Worm (Caenorhabditis elegans) whole organism, late embryonic: ENCODE data around the gene F35G12.5.
A peak's percentile ranks its signal among the peaks of the same experiment; 100 is the strongest.

Source experiments
- C38D4.7 ChIP-seq: fragments of 200-800 bp; sonication (Bioruptor generic); optimal IDR thresholded peaks from 2 replicates; lab custom pipeline; 2018; ENCODE audit warnings: mild to moderate bottlenecking, missing genetic modification characterization, moderate library complexity, missing compliant biosample characterization
- F13H6.1 ChIP-seq: sonication (generic microtip); optimal IDR thresholded peaks from 2 replicates; lab custom pipeline; 2016; ENCODE audit warnings: missing genetic modification characterization, missing compliant biosample characterization
- K02D7.2 ChIP-seq: sonication (generic microtip); optimal IDR thresholded peaks from 2 replicates; lab custom pipeline; 2017; ENCODE audit warnings: mild to moderate bottlenecking, missing genetic modification characterization, missing compliant biosample characterization
- Y22D7AL.16 ChIP-seq: sonication (generic microtip); optimal IDR thresholded peaks from 2 replicates; lab custom pipeline; 2016; ENCODE audit warnings: missing genetic modification characterization, missing compliant biosample characterization
- ahr-1 ChIP-seq: sonication (generic microtip); optimal IDR thresholded peaks from 2 replicates; lab custom pipeline; 2016; ENCODE audit warnings: missing genetic modification characterization, missing compliant biosample characterization
- ceh-19 ChIP-seq: fragments of 200-800 bp; sonication (Bioruptor generic); optimal IDR thresholded peaks from 2 replicates; lab custom pipeline; 2018; ENCODE audit warnings: mild to moderate bottlenecking, missing genetic modification characterization, missing compliant biosample characterization
- ceh-22 ChIP-seq: sonication (generic microtip); optimal IDR thresholded peaks from 2 replicates; lab custom pipeline; 2017; ENCODE audit warnings: missing biosample characterization, missing genetic modification characterization
- ceh-24 ChIP-seq: sonication (generic microtip); optimal IDR thresholded peaks from 2 replicates; lab custom pipeline; 2016; ENCODE audit warnings: mild to moderate bottlenecking, missing genetic modification characterization, missing compliant biosample characterization
- ceh-30 ChIP-seq: fragments of 150-350 bp; optimal IDR thresholded peaks from 2 replicates; lab custom pipeline; 2014; ENCODE audit warnings: missing biosample characterization, missing genetic modification characterization
- ceh-31 ChIP-seq: sonication (generic microtip); optimal IDR thresholded peaks from 2 replicates; lab custom pipeline; 2016; ENCODE audit warnings: missing genetic modification characterization, missing compliant biosample characterization
- ceh-48 ChIP-seq: sonication (generic microtip); optimal IDR thresholded peaks from 2 replicates; lab custom pipeline; 2016; ENCODE audit warnings: missing genetic modification characterization, inconsistent platforms, missing compliant biosample characterization
- ceh-6 ChIP-seq: fragments of 200-800 bp; sonication (Bioruptor generic); optimal IDR thresholded peaks from 2 replicates; lab custom pipeline; 2018; ENCODE audit warnings: mild to moderate bottlenecking, missing genetic modification characterization, missing compliant biosample characterization
- ceh-9 ChIP-seq: sonication (generic microtip); optimal IDR thresholded peaks from 2 replicates; lab custom pipeline; 2016; ENCODE audit warnings: mild to moderate bottlenecking, missing genetic modification characterization, inconsistent platforms, missing compliant biosample characterization
- che-1 ChIP-seq: sonication (generic microtip); optimal IDR thresholded peaks from 2 replicates; lab custom pipeline; 2016; ENCODE audit warnings: mild to moderate bottlenecking, missing genetic modification characterization, missing compliant biosample characterization
- gmeb-2 ChIP-seq: sonication (generic microtip); optimal IDR thresholded peaks from 2 replicates; lab custom pipeline; 2016; ENCODE audit warnings: missing genetic modification characterization, inconsistent platforms, missing compliant biosample characterization
- hlh-6 ChIP-seq: sonication (generic microtip); optimal IDR thresholded peaks from 2 replicates; lab custom pipeline; 2016; ENCODE audit warnings: missing genotype, missing genetic modification characterization, missing compliant biosample characterization
- hlh-8 ChIP-seq: sonication (generic microtip); optimal IDR thresholded peaks from 2 replicates; lab custom pipeline; 2016; ENCODE audit warnings: missing genotype, missing genetic modification characterization, missing compliant biosample characterization
- lin-11 ChIP-seq: fragments of 200-800 bp; sonication (Bioruptor generic); optimal IDR thresholded peaks from 2 replicates; lab custom pipeline; 2018; ENCODE audit warnings: mild to moderate bottlenecking, missing genetic modification characterization, missing compliant biosample characterization
- nfya-1 ChIP-seq: sonication (generic microtip); optimal IDR thresholded peaks from 2 replicates; lab custom pipeline; 2017; ENCODE audit warnings: missing genetic modification characterization, mild to moderate bottlenecking, missing compliant biosample characterization, antibody characterized with exemption, moderate library complexity
- nhr-11 ChIP-seq: fragments of 150-350 bp; optimal IDR thresholded peaks from 2 replicates; lab custom pipeline; 2014; ENCODE audit warnings: missing biosample characterization, missing genetic modification characterization
- nhr-232 ChIP-seq: sonication (generic microtip); optimal IDR thresholded peaks from 2 replicates; lab custom pipeline; 2016; ENCODE audit warnings: missing genetic modification characterization, missing compliant biosample characterization
- pag-3 ChIP-seq: sonication (generic microtip); optimal IDR thresholded peaks from 2 replicates; lab custom pipeline; 2016; ENCODE audit warnings: missing compliant biosample characterization, missing genetic modification characterization, borderline replicate concordance
- pat-9 ChIP-seq: fragments of 200-800 bp; sonication (Bioruptor generic); optimal IDR thresholded peaks from 2 replicates; lab custom pipeline; 2018; ENCODE audit warnings: mild to moderate bottlenecking, missing genetic modification characterization, moderate library complexity, missing compliant biosample characterization
- rnt-1 ChIP-seq: sonication (generic microtip); optimal IDR thresholded peaks from 2 replicates; lab custom pipeline; 2016; ENCODE audit warnings: missing genetic modification characterization, missing compliant biosample characterization
- sdc-2 ChIP-seq: sonication (generic microtip); optimal IDR thresholded peaks from 2 replicates; lab custom pipeline; 2016; ENCODE audit warnings: missing genotype, missing genetic modification characterization, missing compliant biosample characterization
- syd-9 ChIP-seq: sonication (generic microtip); optimal IDR thresholded peaks from 2 replicates; lab custom pipeline; 2016; ENCODE audit warnings: mild to moderate bottlenecking, missing genetic modification characterization, moderate library complexity, missing compliant biosample characterization
- tbx-2 ChIP-seq: sonication (generic microtip); optimal IDR thresholded peaks from 2 replicates; lab custom pipeline; 2016; ENCODE audit warnings: missing genetic modification characterization, missing compliant biosample characterization
- ttx-3 ChIP-seq: sonication (generic microtip); optimal IDR thresholded peaks from 2 replicates; lab custom pipeline; 2016; ENCODE audit warnings: missing genetic modification reagents, missing genetic modification characterization, missing compliant biosample characterization
- unc-3 ChIP-seq, 2 experiments: fragments of 200-800 bp in 1 of 2; sonication (Bioruptor generic) in 1 of 2; sonication (generic microtip) in 1 of 2; conservative IDR thresholded peaks in 1 of 2; optimal IDR thresholded peaks in 1 of 2; 2 replicates each; pipeline versions ENCODE4 v1.3.6 to Lab custom; 2016 to 2022; ENCODE audit warnings: missing compliant biosample characterization in 2 of 2, missing genetic modification characterization in 2 of 2, missing genetic modification reagents in 1 of 2
- unc-42 ChIP-seq: sonication (generic microtip); optimal IDR thresholded peaks from 2 replicates; lab custom pipeline; 2016; ENCODE audit warnings: missing genotype, missing genetic modification characterization, missing compliant biosample characterization
- unc-86 ChIP-seq: sonication (generic microtip); optimal IDR thresholded peaks from 2 replicates; lab custom pipeline; 2016; ENCODE audit warnings: missing genetic modification characterization, missing compliant biosample characterization

F35G12.5 gene

ce11 chrIII:4601286-4601685 lies 17.4 kb downstream of the F35G12.5 start:
- no peak for TF ChIP-seq ceh-9
- no peak for TF ChIP-seq ahr-1

- TF ChIP-seq ceh-24 (no peak), lin-11 (tag; lab: Kevin White, UChicago) (no peak), syd-9 (tag; lab: Kevin White, UChicago) (no peak), pag-3 (no peak)
- TF ChIP-seq, all 69 proteins: peak for 0
Measured at ce11 chrIII:4603837-4604236, 19.9 kb downstream of the F35G12.5 start.

ce11 chrIII:4612334-4612953 lies 28.5 kb downstream of the F35G12.5 start, which contains the start of gene sel-2:
Gene sel-2 (minus strand): TSS chrIII:4612384.
- peak; percentile 49 for TF ChIP-seq tbx-2 (tag; lab: Kevin White, UChicago)
- TF ChIP-seq nfya-1 (tag; lab: Kevin White, UChicago) = peak; percentile 54
- TF ChIP-seq rnt-1 (tag; lab: Kevin White, UChicago) = no peak
- no peak for TF ChIP-seq ceh-9
- peak; percentile 74 for TF ChIP-seq unc-42 (tag; lab: Kevin White, UChicago)
- no peak for TF ChIP-seq ceh-48 (tag; lab: Kevin White, UChicago)
- peak; percentile 67 for TF ChIP-seq ceh-31 (tag; lab: Kevin White, UChicago)
- no peak for TF ChIP-seq pat-9 (tag; lab: Kevin White, UChicago)

ce11 chrIII:4616071-4616571 lies 32.2 kb downstream of the F35G12.5 start, which contains the start of gene lips-3:
Gene lips-3 (plus strand): TSS chrIII:4616528.
- TF ChIP-seq hlh-6 (no peak), F13H6.1 (tag; lab: Kevin White, UChicago) (peak; percentile 1)

- peak; percentile 45 for TF ChIP-seq unc-42 (tag; lab: Kevin White, UChicago)
- no peak for TF ChIP-seq unc-3 (GFP tag; conservative IDR thresholded peaks at IDR 0.05; lab: Robert Waterston, UW)
- TF ChIP-seq unc-3 (tag; optimal IDR thresholded peaks at IDR 0.05; lab: Kevin White, UChicago) = no peak
- TF ChIP-seq sdc-2 (tag; lab: Kevin White, UChicago) = no peak
- TF ChIP-seq nhr-232 (tag; lab: Kevin White, UChicago) = no peak
- no peak for TF ChIP-seq K02D7.2 (tag; lab: Kevin White, UChicago)
- TF ChIP-seq C38D4.7 = no peak
Measured at ce11 chrIII:4622375-4623130, 38.6 kb downstream of the F35G12.5 start, which contains the start of gene lron-5. Gene lron-5 (plus strand): TSS chrIII:4623029.

ce11 chrIII:4626148-4626922 lies 42.4 kb downstream of the F35G12.5 start:
- TF ChIP-seq che-1 (no peak), Y22D7AL.16 (tag; lab: Kevin White, UChicago) (no peak), ttx-3 (tag; lab: Kevin White, UChicago) (no peak), unc-3 (GFP tag; conservative IDR thresholded peaks at IDR 0.05; lab: Robert Waterston, UW) (no peak), unc-3 (tag; optimal IDR thresholded peaks at IDR 0.05; lab: Kevin White, UChicago) (no peak), K02D7.2 (tag; lab: Kevin White, UChicago) (peak; percentile 46), ceh-19 (GFP tag; lab: Kevin White, UChicago) (peak; percentile 61), unc-86 (no peak), gmeb-2 (peak; percentile 28), rnt-1 (tag; lab: Kevin White, UChicago) (no peak), ceh-30 (tag; lab: Kevin White, UChicago) (no peak), C38D4.7 (peak; percentile 45), nhr-11 (tag; lab: Kevin White, UChicago) (no peak), ceh-22 (tag; lab: Kevin White, UChicago) (no peak), unc-42 (tag; lab: Kevin White, UChicago) (peak; percentile 2), ceh-9 (no peak), hlh-8 (tag; lab: Kevin White, UChicago) (no peak), ceh-6 (GFP tag; lab: Kevin White, UChicago) (peak; percentile 42), lin-11 (tag; lab: Kevin White, UChicago) (no peak)
